Fruit fly (Drosophila melanogaster) whole organism, adult: ENCODE results near the gene Ssl1.

ENCODE experiments used
- CG14711 ChIP-seq: fragments of 200-800 bp; sonication (Bioruptor generic); optimal IDR thresholded peaks from 2 replicates; lab custom pipeline; 2018; ENCODE audit warnings: missing biosample characterization, mild to moderate bottlenecking, missing genetic modification characterization, moderate library complexity
- toe ChIP-seq: fragments of 200-800 bp; sonication (Bioruptor generic); optimal IDR thresholded peaks from 2 replicates; lab custom pipeline; 2016; ENCODE audit warnings: missing biosample characterization, missing genetic modification characterization

DNA sequence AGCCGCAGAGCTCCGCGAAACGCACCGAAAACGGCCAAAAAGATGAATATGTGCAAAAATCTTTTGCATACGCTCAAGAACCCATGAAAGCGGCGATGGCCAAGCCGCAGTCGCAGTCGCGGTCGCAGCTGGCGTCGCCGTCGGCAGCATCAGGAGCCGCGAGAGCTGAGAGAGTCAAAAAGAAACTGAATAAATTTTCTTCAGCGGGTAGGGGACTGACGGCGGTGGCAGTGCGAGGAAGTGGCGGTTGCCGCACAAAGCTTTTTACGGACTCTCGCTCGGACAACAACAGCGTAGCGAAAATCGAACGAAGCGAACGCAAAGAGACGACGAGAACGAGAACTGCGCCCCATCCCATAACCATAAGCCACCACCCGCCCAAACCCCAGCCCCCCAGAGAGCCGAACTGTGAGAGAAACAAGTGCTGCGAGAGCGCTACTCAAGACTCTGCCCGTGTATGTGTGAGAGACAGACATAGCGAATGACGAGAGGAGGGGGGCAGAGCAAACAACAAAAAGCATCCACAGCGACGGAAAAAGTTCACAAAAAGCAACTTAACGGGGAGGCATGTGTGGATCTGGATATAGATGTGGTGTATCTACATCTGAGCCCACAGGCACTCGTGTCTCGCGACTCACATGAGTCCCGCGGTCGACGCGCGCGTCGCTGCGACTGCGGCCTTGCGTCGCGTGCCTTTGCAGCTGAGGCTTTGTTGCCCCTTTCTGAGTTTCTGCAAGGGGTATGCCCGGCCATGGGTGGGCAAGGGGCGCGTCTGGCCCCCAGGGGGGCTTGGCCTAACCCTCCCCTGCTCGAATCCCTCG is 43.5 kb upstream of the Ssl1 start, which contains the start of gene jim:
- peak; percentile 5 for TF ChIP-seq CG14711 (tag; lab: Kevin White, UChicago)
- no peak for TF ChIP-seq toe (GFP tag; lab: Kevin White, UChicago)
